Fruit fly (Drosophila melanogaster) whole organism, prepupa: Measurements from ENCODE around the gene CG46427.
"Not testable (repeated sequence)": the region's sequence is repeated elsewhere in the genome, so short reads cannot be mapped to it uniquely, and the experiment has no call there.

Source experiments
- Blimp-1 ChIP-seq: fragments of 200-800 bp; sonication (Bioruptor generic); optimal IDR thresholded peaks from 3 replicates; lab custom pipeline; 2017; ENCODE audit warnings: missing biosample characterization, missing genetic modification characterization, mild to moderate bottlenecking, moderate library complexity, missing genetic modification reagents
- CG10631 ChIP-seq: fragments of 200-800 bp; sonication (Bioruptor generic); optimal IDR thresholded peaks from 2 replicates; lab custom pipeline; 2016; ENCODE audit warnings: missing biosample characterization, missing genetic modification characterization
- CG10669 ChIP-seq: fragments of 200-800 bp; sonication (Bioruptor generic); optimal IDR thresholded peaks from 3 replicates; lab custom pipeline; 2018; ENCODE audit warnings: missing biosample characterization, mild to moderate bottlenecking, missing genetic modification characterization, moderate library complexity
- CG11762 ChIP-seq: fragments of 200-800 bp; sonication (Bioruptor generic); optimal IDR thresholded peaks from 3 replicates; lab custom pipeline; 2016; ENCODE audit warnings: missing biosample characterization, missing genetic modification characterization; ENCODE audit not compliant: insufficient read depth
- CG15336 ChIP-seq: fragments of 200-800 bp; sonication (Bioruptor generic); IDR thresholded peaks from 2 replicates; pipeline ENCODE4 v1.3.6; 2022; ENCODE audit warnings: missing biosample characterization, missing genetic modification characterization
- CG16779 ChIP-seq: fragments of 200-800 bp; sonication (Bioruptor generic); optimal IDR thresholded peaks from 3 replicates; lab custom pipeline; 2017; ENCODE audit warnings: missing biosample characterization, mild to moderate bottlenecking, missing genetic modification characterization
- CG32006 ChIP-seq: fragments of 200-800 bp; sonication (Bioruptor generic); optimal IDR thresholded peaks from 3 replicates; lab custom pipeline; 2017; ENCODE audit warnings: missing biosample characterization, mild to moderate bottlenecking, missing genetic modification characterization
- CG4318 ChIP-seq: fragments of 200-800 bp; sonication (Bioruptor generic); optimal IDR thresholded peaks from 3 replicates; lab custom pipeline; 2017; ENCODE audit warnings: missing biosample characterization, mild to moderate bottlenecking, missing genetic modification characterization
- CG6163 ChIP-seq: fragments of 200-800 bp; sonication (Bioruptor generic); IDR thresholded peaks from 3 replicates; pipeline ENCODE4 v1.3.6; 2022; ENCODE audit warnings: missing biosample characterization, missing genetic modification characterization
- CG6276 ChIP-seq: fragments of 200-800 bp; sonication (Bioruptor generic); optimal IDR thresholded peaks from 2 replicates; lab custom pipeline; 2017; ENCODE audit warnings: missing biosample characterization, mild to moderate bottlenecking, missing genetic modification characterization
- CG6808 ChIP-seq: fragments of 200-800 bp; sonication (Bioruptor generic); optimal IDR thresholded peaks from 3 replicates; lab custom pipeline; 2017; ENCODE audit warnings: missing biosample characterization, missing genetic modification characterization, mild to moderate bottlenecking, moderate library complexity, missing genetic modification reagents
- CG7368 ChIP-seq: fragments of 200-800 bp; sonication (Bioruptor generic); optimal IDR thresholded peaks from 3 replicates; lab custom pipeline; 2016; ENCODE audit warnings: missing biosample characterization, missing genetic modification characterization
- CG8319 ChIP-seq: fragments of 200-800 bp; sonication (Bioruptor generic); optimal IDR thresholded peaks from 3 replicates; lab custom pipeline; 2016; ENCODE audit warnings: missing biosample characterization, missing genetic modification characterization
- CG8632 ChIP-seq: fragments of 200-800 bp; sonication (Bioruptor generic); optimal IDR thresholded peaks from 3 replicates; lab custom pipeline; 2016; ENCODE audit warnings: missing biosample characterization, missing genetic modification characterization
- CG9139 ChIP-seq: fragments of 200-800 bp; sonication (Bioruptor generic); optimal IDR thresholded peaks from 3 replicates; lab custom pipeline; 2017; ENCODE audit warnings: missing biosample characterization, mild to moderate bottlenecking, missing genetic modification characterization
- Eip75B ChIP-seq: fragments of 200-800 bp; sonication (Bioruptor generic); optimal IDR thresholded peaks from 3 replicates; lab custom pipeline; 2016; ENCODE audit warnings: missing biosample characterization, missing genetic modification characterization
- Eip78C ChIP-seq: fragments of 200-800 bp; sonication (Bioruptor generic); peaks from one replicate; lab custom pipeline; 2016; ENCODE audit warnings: missing biosample characterization, missing genetic modification characterization
- Ets21C ChIP-seq: fragments of 200-800 bp; sonication (Bioruptor generic); optimal IDR thresholded peaks from 3 replicates; lab custom pipeline; 2016; ENCODE audit warnings: missing biosample characterization, missing genetic modification characterization
- Ets96B ChIP-seq: fragments of 200-800 bp; optimal IDR thresholded peaks from 2 replicates; lab custom pipeline; 2019; ENCODE audit warnings: missing biosample characterization, mild to moderate bottlenecking, missing genetic modification characterization, moderate library complexity
- Lpt ChIP-seq: fragments of 200-800 bp; sonication (Bioruptor generic); optimal IDR thresholded peaks from 3 replicates; lab custom pipeline; 2016; ENCODE audit warnings: missing biosample characterization, missing genetic modification characterization
- Met ChIP-seq: fragments of 200-800 bp; sonication (Bioruptor generic); optimal IDR thresholded peaks from 3 replicates; lab custom pipeline; 2016; ENCODE audit warnings: missing biosample characterization, missing genetic modification characterization
- OdsH ChIP-seq: fragments of 200-800 bp; sonication (Bioruptor generic); optimal IDR thresholded peaks from 3 replicates; lab custom pipeline; 2016; ENCODE audit warnings: missing biosample characterization, missing genetic modification characterization
- Sox102F ChIP-seq: fragments of 200-800 bp; sonication (Bioruptor generic); optimal IDR thresholded peaks from 2 replicates; lab custom pipeline; 2016; ENCODE audit warnings: missing biosample characterization, mild to moderate bottlenecking, missing genetic modification characterization
- achi ChIP-seq: fragments of 200-800 bp; sonication (Bioruptor generic); optimal IDR thresholded peaks from 3 replicates; lab custom pipeline; 2016; ENCODE audit warnings: missing biosample characterization, missing genetic modification characterization
- acj6 ChIP-seq: fragments of 200-800 bp; sonication (Bioruptor generic); optimal IDR thresholded peaks from 3 replicates; lab custom pipeline; 2016; ENCODE audit warnings: missing biosample characterization, missing genetic modification characterization
- eg ChIP-seq: fragments of 200-800 bp; sonication (Bioruptor generic); IDR thresholded peaks from 3 replicates; pipeline ENCODE4 v1.3.6; 2022; ENCODE audit warnings: missing biosample characterization, missing genetic modification characterization
- esn ChIP-seq: fragments of 200-800 bp; sonication (Bioruptor generic); optimal IDR thresholded peaks from 2 replicates; lab custom pipeline; 2016; ENCODE audit warnings: missing biosample characterization, mild to moderate bottlenecking, missing genetic modification characterization, moderate library complexity
- fd59A ChIP-seq: fragments of 200-800 bp; sonication (Bioruptor generic); optimal IDR thresholded peaks from 2 replicates; lab custom pipeline; 2017; ENCODE audit warnings: missing biosample characterization, mild to moderate bottlenecking, missing genetic modification characterization, missing genetic modification reagents
- fd85E ChIP-seq: fragments of 200-800 bp; sonication (Bioruptor generic); optimal IDR thresholded peaks from 3 replicates; lab custom pipeline; 2016; ENCODE audit warnings: missing biosample characterization, missing genetic modification characterization
- fkh ChIP-seq: fragments of 200-800 bp; sonication (Bioruptor generic); optimal IDR thresholded peaks from 3 replicates; lab custom pipeline; 2017; ENCODE audit warnings: missing biosample characterization, mild to moderate bottlenecking, missing genetic modification characterization, moderate library complexity
- lz ChIP-seq: fragments of 200-800 bp; sonication (Bioruptor generic); optimal IDR thresholded peaks from 3 replicates; lab custom pipeline; 2016; ENCODE audit warnings: missing biosample characterization, missing genetic modification characterization
- salr ChIP-seq, 2 experiments: fragments of 200-800 bp; sonication (Bioruptor generic); optimal IDR thresholded peaks; 3 replicates each; lab custom pipeline; 2016 to 2018; ENCODE audit warnings: missing biosample characterization in 2 of 2, missing genetic modification characterization in 2 of 2, mild to moderate bottlenecking in 1 of 2
- spab ChIP-seq: fragments of 200-800 bp; sonication (Bioruptor generic); optimal IDR thresholded peaks from 2 replicates; lab custom pipeline; 2017; ENCODE audit warnings: missing biosample characterization, mild to moderate bottlenecking, missing genetic modification characterization, missing genetic modification reagents
- ss ChIP-seq, 2 experiments: fragments of 200-800 bp; sonication (Bioruptor generic); optimal IDR thresholded peaks; 2 replicates in 1 of 2; 3 replicates in 1 of 2; lab custom pipeline; 2017 to 2018; ENCODE audit warnings: mild to moderate bottlenecking in 2 of 2, missing biosample characterization in 2 of 2, missing genetic modification characterization in 2 of 2, moderate library complexity in 1 of 2
- svp ChIP-seq: fragments of 200-800 bp; sonication (Bioruptor generic); peaks from one replicate; lab custom pipeline; 2016; ENCODE audit warnings: missing biosample characterization, missing genetic modification characterization

Gene CG46427

dm6 chr3R:12439039-12439400 is at the start of gene CG46427, which contains the start of gene CG17207:
Gene CG46427 (minus strand): TSS chr3R:12439139.
Gene CG17207 (minus strand): TSS chr3R:12439139.
- no peak for TF ChIP-seq achi (GFP tag; lab: Kevin White, UChicago)
- no peak for TF ChIP-seq CG8632 (GFP tag; lab: Kevin White, UChicago)
- TF ChIP-seq Eip78C: no peak
- TF ChIP-seq OdsH (GFP tag; lab: Kevin White, UChicago): no peak
- no peak for TF ChIP-seq CG9139 (GFP tag; lab: Kevin White, UChicago)
- no peak for TF ChIP-seq CG16779 (tag; lab: Kevin White, UChicago)
- no peak for TF ChIP-seq fkh (GFP tag; lab: Kevin White, UChicago)
- TF ChIP-seq svp: no peak
- TF ChIP-seq CG6276: no peak
- no peak for TF ChIP-seq CG10669 (GFP tag; lab: Kevin White, UChicago)
- TF ChIP-seq spab (GFP tag; lab: Kevin White, UChicago): no peak
- no peak for TF ChIP-seq acj6
- TF ChIP-seq Lpt (GFP tag; lab: Kevin White, UChicago): no peak

dm6 chr3R:12477239-12477865 is 38.4 kb upstream of the CG46427 start:
- TF ChIP-seq ss (GFP tag; optimal IDR thresholded peaks at IDR 0.05; lab: Kevin White, UChicago): peak in 1 of 2 experiments; percentile 17
- peak; percentile 1 for TF ChIP-seq CG6808
- TF ChIP-seq fkh (GFP tag; lab: Kevin White, UChicago): peak; percentile 60

dm6 chr3R:12467675-12468074 is 28.7 kb upstream of the CG46427 start, which contains the start of gene Hsp70Ba:
Gene Hsp70Ba (minus strand): TSS chr3R:12467776.
- not testable (repeated sequence) for TF ChIP-seq CG8319 (GFP tag; lab: Kevin White, UChicago); salr (GFP tag; optimal IDR thresholded peaks at IDR 0.05; lab: Kevin White, UChicago); CG6163

dm6 chr3R:12465198-12465597 is 26.3 kb upstream of the CG46427 start, which contains the start of gene CG5608:
Gene CG5608 (minus strand): TSS chr3R:12465298.
- not testable (repeated sequence) for TF ChIP-seq CG32006; Met (GFP tag; lab: Kevin White, UChicago); CG11762 (GFP tag; lab: Kevin White, UChicago)
- TF ChIP-seq, all 60 proteins: peak for 0; not testable (repeated sequence) for 60

- TF ChIP-seq esn (peak; percentile 19), salr (GFP tag; optimal IDR thresholded peaks at IDR 0.05; lab: Kevin White, UChicago) (no peak), fkh (GFP tag; lab: Kevin White, UChicago) (peak; percentile 91), Eip78C (peak; percentile 13)
Measured at dm6 chr3R:12459879-12460522, 21.1 kb upstream of the CG46427 start, which contains the start of the genes CG5961 and Polr3C. Gene CG5961 (minus strand): TSS chr3R:12460294. Gene Polr3C (plus strand): TSS chr3R:12460414.

- TF ChIP-seq esn: peak; percentile 27
- TF ChIP-seq fd85E: no peak
Measured at dm6 chr3R:12456370-12456940, 17.5 kb upstream of the CG46427 start, which contains the start of gene trus. Gene trus (plus strand): TSS chr3R:12456573.

- TF ChIP-seq CG6808 (no peak), salr (GFP tag; optimal IDR thresholded peaks at IDR 0.05; lab: Kevin White, UChicago) (no peak), fd85E (no peak), Blimp-1 (no peak), CG6276 (no peak), fd59A (GFP tag; lab: Kevin White, UChicago) (no peak), CG15336 (GFP tag; lab: Robert Waterston, UW) (no peak), CG10631 (no peak), CG7368 (GFP tag; lab: Kevin White, UChicago) (no peak), Ets21C (no peak), CG6163 (no peak), CG11762 (GFP tag; lab: Kevin White, UChicago) (no peak), Sox102F (no peak), eg (GFP tag; lab: Robert Waterston, UW) (no peak), Eip75B (GFP tag; lab: Kevin White, UChicago) (no peak), lz (GFP tag; lab: Kevin White, UChicago) (no peak), CG4318 (GFP tag; lab: Kevin White, UChicago) (no peak), Eip78C (no peak), Ets96B (tag; lab: Kevin White, UChicago) (no peak)
Measured at dm6 chr3R:12454492-12454891, 15.6 kb upstream of the CG46427 start.
